Worm (Caenorhabditis elegans): ENCODE measurements around the gene F47F2.3.

Gene F47F2.3

DNA sequence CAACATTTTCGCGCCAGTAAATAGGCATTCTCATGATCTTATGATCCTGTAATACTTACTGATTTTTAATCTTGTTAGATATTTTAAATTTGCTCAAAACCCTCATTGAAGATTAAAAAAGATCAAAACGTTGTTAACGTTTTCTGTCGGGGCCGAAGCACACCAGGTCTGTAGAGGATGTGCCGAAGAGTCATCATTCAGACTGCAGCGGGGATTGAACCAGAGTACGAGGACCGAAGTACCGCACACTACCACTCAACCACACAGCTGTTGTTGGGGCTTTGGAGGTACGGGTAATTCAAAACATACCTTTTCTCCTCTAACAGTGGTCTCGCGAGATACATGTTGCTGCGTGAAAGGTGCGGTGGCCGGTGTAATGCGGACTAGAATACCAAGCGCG is 18.8 kb upstream of the F47F2.3 start:
- TF ChIP-seq fos-1 (tag; optimal IDR thresholded peaks at IDR 0.05) (no peak), hmg-11 (tag; optimal IDR thresholded peaks at IDR 0.05) (no peak), skn-1 (tag; optimal IDR thresholded peaks at IDR 0.05) (no peak), fkh-2 (tag; optimal IDR thresholded peaks at IDR 0.05) (no peak), fkh-10 (GFP tag; optimal IDR thresholded peaks at IDR 0.05) (no peak), egl-27 (tag; optimal IDR thresholded peaks at IDR 0.05) (no peak), elt-2 (tag; optimal IDR thresholded peaks at IDR 0.05) (no peak), snpc-4 (tag; optimal IDR thresholded peaks at IDR 0.05) (no peak), nhr-67 (tag; optimal IDR thresholded peaks at IDR 0.05) (no peak), nhr-237 (tag; optimal IDR thresholded peaks at IDR 0.05) (no peak), pqm-1 (tag; optimal IDR thresholded peaks at IDR 0.05) (no peak), elt-1 (tag; optimal IDR thresholded peaks at IDR 0.05) (no peak), nhr-77 (tag; optimal IDR thresholded peaks at IDR 0.05) (no peak), sea-2 (GFP tag; optimal IDR thresholded peaks at IDR 0.05) (no peak)

DNA sequence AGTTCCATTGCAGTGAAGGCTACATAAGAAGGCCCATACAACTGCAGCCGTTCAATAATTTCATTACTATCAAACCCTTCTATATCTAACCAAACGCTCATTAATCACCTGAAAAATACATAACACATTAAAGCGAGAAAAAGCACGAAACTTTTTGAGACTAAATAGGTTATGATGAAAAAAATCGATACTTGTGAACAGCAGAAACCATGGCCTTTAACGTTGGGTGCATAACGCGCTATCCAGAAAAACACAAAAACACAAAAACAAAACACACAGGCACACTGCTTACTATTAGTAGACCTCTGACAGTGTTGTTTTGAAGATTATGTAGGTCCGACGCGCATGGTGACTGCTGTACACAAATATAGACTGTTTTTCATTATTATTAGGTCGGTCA is 15.8 kb upstream of the F47F2.3 start, which contains the start of gene T22B2.5:
Gene T22B2.5, minus strand, starts transcription at position 101 of the 400 bp plus-strand sequence.
- TF ChIP-seq nhr-77 (tag; optimal IDR thresholded peaks at IDR 0.05) (no peak), snpc-4 (tag; optimal IDR thresholded peaks at IDR 0.05) (no peak), ceh-9 (tag; optimal IDR thresholded peaks at IDR 0.05) (no peak), ZK546.5 (tag; optimal IDR thresholded peaks at IDR 0.05) (no peak), elt-2 (tag; optimal IDR thresholded peaks at IDR 0.05) (no peak), nhr-12 (tag; optimal IDR thresholded peaks at IDR 0.05) (no peak), ztf-11 (tag; optimal IDR thresholded peaks at IDR 0.05) (no peak), ceh-28 (tag; optimal IDR thresholded peaks at IDR 0.05) (no peak), eor-1 (tag; optimal IDR thresholded peaks at IDR 0.05) (no peak), sea-2 (GFP tag; optimal IDR thresholded peaks at IDR 0.05) (no peak), nhr-23 (tag; optimal IDR thresholded peaks at IDR 0.05) (no peak), R02D3.7 (tag; optimal IDR thresholded peaks at IDR 0.05) (no peak), tbx-2 (tag; optimal IDR thresholded peaks at IDR 0.05) (no peak), nhr-28 (tag; optimal IDR thresholded peaks at IDR 0.05) (no peak)

ce11 chrX:3904568-3904967 is 9.1 kb upstream of the F47F2.3 start, which contains the start of gene sup-12:
TSS of gene sup-12 (plus strand) at chrX:3904584.
- TF ChIP-seq egl-5 (tag; optimal IDR thresholded peaks at IDR 0.05) (no peak), lin-39 (tag; optimal IDR thresholded peaks at IDR 0.05) (no peak), hmg-11 (tag; optimal IDR thresholded peaks at IDR 0.05) (no peak), ztf-11 (tag; optimal IDR thresholded peaks at IDR 0.05) (no peak), tbx-2 (tag; optimal IDR thresholded peaks at IDR 0.05) (no peak), nfya-1 (tag; optimal IDR thresholded peaks at IDR 0.05; ENCODE audit: insufficient read depth) (no peak), fkh-2 (tag; optimal IDR thresholded peaks at IDR 0.05) (no peak), pha-4 (tag; optimal IDR thresholded peaks at IDR 0.05) (no peak), snpc-4 (tag; optimal IDR thresholded peaks at IDR 0.05) (no peak), ztf-4 (tag; optimal IDR thresholded peaks at IDR 0.05) (no peak), nhr-28 (tag; optimal IDR thresholded peaks at IDR 0.05) (no peak), pqm-1 (tag; optimal IDR thresholded peaks at IDR 0.05) (no peak), ama-1 (optimal IDR thresholded peaks at IDR 0.05) (no peak), sea-2 (GFP tag; optimal IDR thresholded peaks at IDR 0.05) (no peak), aly-2 (tag; optimal IDR thresholded peaks at IDR 0.05) (no peak), jun-1 (tag; optimal IDR thresholded peaks at IDR 0.05) (no peak), nhr-43 (tag; optimal IDR thresholded peaks at IDR 0.05; ENCODE audit: poor library complexity, severe bottlenecking) (no peak), nhr-76 (tag; optimal IDR thresholded peaks at IDR 0.05) (no peak), egl-27 (tag; optimal IDR thresholded peaks at IDR 0.05) (no peak), elt-1 (tag; optimal IDR thresholded peaks at IDR 0.05) (no peak)

- TF ChIP-seq nhr-11 (tag; optimal IDR thresholded peaks at IDR 0.05) (no peak), fkh-10 (GFP tag; optimal IDR thresholded peaks at IDR 0.05) (peak; percentile 93), elt-1 (tag; optimal IDR thresholded peaks at IDR 0.05) (no peak)
Measured at ce11 chrX:3901389-3901788, 5.9 kb upstream of the F47F2.3 start.

ce11 chrX:3900715-3901114 is 5.2 kb upstream of the F47F2.3 start:
- TF ChIP-seq jun-1 (tag; optimal IDR thresholded peaks at IDR 0.05) (no peak), nhr-43 (tag; optimal IDR thresholded peaks at IDR 0.05; ENCODE audit: poor library complexity, severe bottlenecking) (no peak), snpc-4 (tag; optimal IDR thresholded peaks at IDR 0.05) (no peak), aly-2 (tag; optimal IDR thresholded peaks at IDR 0.05) (no peak), nhr-12 (tag; optimal IDR thresholded peaks at IDR 0.05) (no peak), ceh-82 (tag; optimal IDR thresholded peaks at IDR 0.05) (no peak)

Data from whole organism, L3 larva.